Worm (Caenorhabditis elegans) whole organism, L1 larva: Measurements from ENCODE around the gene msp-38.
A peak's percentile ranks its signal among the peaks of the same experiment; 100 is the strongest.

Experiments used
- aly-2 ChIP-seq: fragments of 150-350 bp; optimal IDR thresholded peaks from 2 replicates; lab custom pipeline; 2014; ENCODE audit warnings: missing biosample characterization, missing genetic modification characterization
- ama-1 ChIP-seq: fragments of 150-350 bp; optimal IDR thresholded peaks from 2 replicates; lab custom pipeline; 2014
- blmp-1 ChIP-seq: fragments of 150-350 bp; optimal IDR thresholded peaks from 2 replicates; lab custom pipeline; 2014; ENCODE audit warnings: missing biosample characterization, missing genetic modification characterization
- ces-1 ChIP-seq: fragments of 150-350 bp; optimal IDR thresholded peaks from 2 replicates; lab custom pipeline; 2014; ENCODE audit warnings: missing biosample characterization, missing genetic modification reagents, missing genetic modification characterization
- dpl-1 ChIP-seq, 3 experiments: fragments of 150-350 bp in 2 of 3; sonication (generic microtip) in 1 of 3; optimal IDR thresholded peaks; 2 replicates each; lab custom pipeline; 2014 to 2017; ENCODE audit warnings: missing biosample characterization in 3 of 3, missing genetic modification characterization in 3 of 3, missing genetic modification reagents in 3 of 3
- hlh-4 ChIP-seq: sonication (generic microtip); optimal IDR thresholded peaks from 2 replicates; lab custom pipeline; 2016; ENCODE audit warnings: mild to moderate bottlenecking, missing genetic modification characterization, missing compliant biosample characterization
- lin-13 ChIP-seq: fragments of 150-350 bp; optimal IDR thresholded peaks from 2 replicates; lab custom pipeline; 2014; ENCODE audit warnings: missing biosample characterization, missing genetic modification reagents, missing genetic modification characterization
- lin-35 ChIP-seq, 2 experiments: fragments of 150-350 bp; optimal IDR thresholded peaks; 2 replicates each; lab custom pipeline; 2014; ENCODE audit warnings: missing biosample characterization in 2 of 2, missing genetic modification characterization in 2 of 2, missing genetic modification reagents in 2 of 2
- lsy-2 ChIP-seq, 2 experiments: fragments of 150-350 bp; optimal IDR thresholded peaks; 2 replicates each; lab custom pipeline; 2014; ENCODE audit warnings: missing biosample characterization in 2 of 2, missing genetic modification characterization in 2 of 2
- nhr-90 ChIP-seq: sonication (generic microtip); optimal IDR thresholded peaks from 2 replicates; lab custom pipeline; 2016; ENCODE audit warnings: mild to moderate bottlenecking, missing genetic modification characterization, missing compliant biosample characterization; ENCODE audit not compliant: poor library complexity
- snpc-4 ChIP-seq: fragments of 150-350 bp; optimal IDR thresholded peaks from 2 replicates; lab custom pipeline; 2014; ENCODE audit warnings: missing biosample characterization, missing genetic modification characterization
- unc-130 ChIP-seq: fragments of 150-350 bp; optimal IDR thresholded peaks from 2 replicates; lab custom pipeline; 2017; ENCODE audit warnings: missing biosample characterization, missing genetic modification characterization, inconsistent platforms
- zag-1 ChIP-seq: fragments of 150-350 bp; optimal IDR thresholded peaks from 2 replicates; lab custom pipeline; 2014; ENCODE audit warnings: missing biosample characterization, missing genetic modification characterization

DNA sequence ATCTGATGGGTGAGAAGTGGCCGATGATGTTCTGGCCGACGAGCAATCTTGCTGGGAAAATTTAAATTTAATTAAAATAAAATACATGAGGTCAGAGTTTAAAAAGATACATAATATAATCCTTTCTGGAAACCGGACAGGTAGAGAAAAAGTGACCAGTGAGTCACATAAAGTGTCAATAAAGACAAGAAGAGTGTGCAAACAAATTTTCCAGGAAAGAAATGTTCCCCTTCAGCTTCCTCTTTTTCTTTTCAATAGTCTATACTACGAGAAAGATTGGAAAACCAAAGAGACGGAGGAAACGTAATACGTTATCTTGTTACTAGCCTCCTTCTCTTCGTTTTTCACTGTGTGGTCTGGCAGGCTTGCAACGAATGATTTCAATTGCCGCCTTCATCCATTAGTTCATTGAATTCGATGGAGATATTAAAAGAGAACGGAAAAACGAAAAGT, 7.0 kb upstream of the msp-38 start, which contains the start of gene tsp-12:
- TF ChIP-seq aly-2 (tag; lab: Kevin White, UChicago) (no peak), ces-1 (GFP tag; lab: Kevin White, UChicago) (no peak), lsy-2 (tag; optimal IDR thresholded peaks at IDR 0.05; lab: Kevin White, UChicago) (peak in 1 of 2 experiments; percentile 33), lin-35 (GFP tag; optimal IDR thresholded peaks at IDR 0.05; lab: Kevin White, UChicago) (no peak), snpc-4 (tag; lab: Kevin White, UChicago) (no peak), zag-1 (tag; lab: Kevin White, UChicago) (no peak), hlh-4 (tag; lab: Kevin White, UChicago) (no peak), unc-130 (no peak), ama-1 (lab: Kevin White, UChicago) (no peak), blmp-1 (tag; lab: Kevin White, UChicago) (peak; percentile 27), nhr-90 (tag; lab: Kevin White, UChicago) (no peak), lin-13 (GFP tag; lab: Kevin White, UChicago) (no peak), dpl-1 (GFP tag; optimal IDR thresholded peaks at IDR 0.05; lab: Kevin White, UChicago) (no peak)
